Worm (Caenorhabditis elegans): Measurements from ENCODE around the gene F13E9.16.

Gene F13E9.16

ce11 chrIV:10842232-10842631 is 45.0 kb downstream of the F13E9.16 start:
- TF ChIP-seq nhr-77 (tag; optimal IDR thresholded peaks at IDR 0.05): no peak
- no peak for TF ChIP-seq mxl-2 (GFP tag; conservative IDR thresholded peaks at IDR 0.05)
- no peak for TF ChIP-seq T20F7.1 (GFP tag; optimal IDR thresholded peaks at IDR 0.05)
- TF ChIP-seq arid-1 (GFP tag; conservative IDR thresholded peaks at IDR 0.05): 0 out of 2 replicates have a peak, but pooled peaks have one; percentile 33
- TF ChIP-seq duxl-1 (tag; optimal IDR thresholded peaks at IDR 0.05; ENCODE audit: poor library complexity): no peak
- TF ChIP-seq unc-39 (tag; optimal IDR thresholded peaks at IDR 0.05): no peak
- TF ChIP-seq attf-4 (tag; optimal IDR thresholded peaks at IDR 0.05): no peak
- no peak for TF ChIP-seq nhr-11 (tag; optimal IDR thresholded peaks at IDR 0.05)
- TF ChIP-seq lim-7 (GFP tag; IDR thresholded peaks at IDR 0.05): 0 out of 2 replicates have a peak, but pooled peaks have one; percentile 42
- 0 out of 2 replicates have a peak, but pooled peaks have one; percentile 38 for TF ChIP-seq snpc-1.2 (GFP tag; IDR thresholded peaks at IDR 0.05)
- TF ChIP-seq snpc-4 (tag; optimal IDR thresholded peaks at IDR 0.05): no peak
- TF ChIP-seq madf-9 (GFP tag; conservative IDR thresholded peaks at IDR 0.05): no peak
- no peak for TF ChIP-seq dmd-9 (GFP tag; IDR thresholded peaks at IDR 0.05)
- TF ChIP-seq lin-38 (GFP tag; IDR thresholded peaks at IDR 0.05): 0 out of 2 replicates have a peak, but pooled peaks have one; percentile 22
- no peak for TF ChIP-seq pha-4 (GFP tag; IDR thresholded peaks at IDR 0.05)
- no peak for TF ChIP-seq pha-4 (tag; optimal IDR thresholded peaks at IDR 0.05)
- TF ChIP-seq lsy-2 (tag; optimal IDR thresholded peaks at IDR 0.05): peak in 1 of 2 experiments; percentile 23
- no peak for TF ChIP-seq spr-1 (tag; optimal IDR thresholded peaks at IDR 0.05)
- 0 out of 2 replicates have a peak, but pooled peaks have one; percentile 26 for TF ChIP-seq Y75B8A.6 (GFP tag; IDR thresholded peaks at IDR 0.05)
- peak in 1 of 2 experiments; percentile 3 for TF ChIP-seq unc-62 (GFP tag; optimal IDR thresholded peaks at IDR 0.05 in 1 of 2)
- TF ChIP-seq unc-62 (tag; optimal IDR thresholded peaks at IDR 0.05): no peak
- peak; percentile 29; the same call in 1 of the 2 replicates for TF ChIP-seq Y48G9A.11 (GFP tag; IDR thresholded peaks at IDR 0.05)
- TF ChIP-seq ceh-62 (tag; optimal IDR thresholded peaks at IDR 0.05): no peak
